Worm (Caenorhabditis elegans): Measurements from ENCODE around the gene Y82E9BL.5.

ce11 chrIII:1383483-1383882 is 36.0 kb upstream of the Y82E9BL.5 start:
- TF ChIP-seq F13C5.2 (tag; optimal IDR thresholded peaks at IDR 0.05) (no peak), pes-1 (GFP tag; IDR thresholded peaks at IDR 0.05) (no peak), scrt-1 (GFP tag; IDR thresholded peaks at IDR 0.05) (no peak), ets-7 (tag; optimal IDR thresholded peaks at IDR 0.05) (no peak)

All from whole organism, early embryonic.